Worm (Caenorhabditis elegans) whole organism, mixed stage, embryonic: ENCODE results near the gene chst-1.

ENCODE experiments used
- blmp-1 ChIP-seq: fragments of 150-350 bp; optimal IDR thresholded peaks from 2 replicates; lab custom pipeline; 2014; ENCODE audit warnings: missing biosample characterization, missing genetic modification characterization
- ceh-83 ChIP-seq: fragments of 200-800 bp; sonication (Bioruptor generic); optimal IDR thresholded peaks from 2 replicates; lab custom pipeline; 2018; ENCODE audit warnings: mild to moderate bottlenecking, missing genetic modification characterization, missing compliant biosample characterization
- mep-1 ChIP-seq: fragments of 150-350 bp; optimal IDR thresholded peaks from 2 replicates; lab custom pipeline; 2017; ENCODE audit warnings: missing biosample characterization, missing genetic modification reagents, missing genetic modification characterization, inconsistent platforms
- pha-4 ChIP-seq: fragments of 150-350 bp; optimal IDR thresholded peaks from 2 replicates; lab custom pipeline; 2018; ENCODE audit warnings: missing biosample characterization, missing genetic modification reagents, missing genetic modification characterization
- snpc-4 ChIP-seq: fragments of 150-350 bp; optimal IDR thresholded peaks from 2 replicates; lab custom pipeline; 2014; ENCODE audit warnings: missing biosample characterization, missing genetic modification characterization
- sptf-1 ChIP-seq: sonication (generic microtip); optimal IDR thresholded peaks from 2 replicates; lab custom pipeline; 2017; ENCODE audit warnings: mild to moderate bottlenecking, missing genetic modification characterization, moderate library complexity, missing compliant biosample characterization
- unc-62 ChIP-seq: fragments of 150-350 bp; optimal IDR thresholded peaks from 2 replicates; lab custom pipeline; 2014; ENCODE audit warnings: missing biosample characterization, missing genetic modification reagents, missing genetic modification characterization
- zip-8 ChIP-seq: fragments of 150-350 bp; optimal IDR thresholded peaks from 2 replicates; lab custom pipeline; 2014; ENCODE audit warnings: missing biosample characterization, missing genetic modification characterization
- ztf-11 ChIP-seq: fragments of 150-350 bp; optimal IDR thresholded peaks from 2 replicates; lab custom pipeline; 2014; ENCODE audit warnings: missing biosample characterization, missing genetic modification characterization

DNA sequence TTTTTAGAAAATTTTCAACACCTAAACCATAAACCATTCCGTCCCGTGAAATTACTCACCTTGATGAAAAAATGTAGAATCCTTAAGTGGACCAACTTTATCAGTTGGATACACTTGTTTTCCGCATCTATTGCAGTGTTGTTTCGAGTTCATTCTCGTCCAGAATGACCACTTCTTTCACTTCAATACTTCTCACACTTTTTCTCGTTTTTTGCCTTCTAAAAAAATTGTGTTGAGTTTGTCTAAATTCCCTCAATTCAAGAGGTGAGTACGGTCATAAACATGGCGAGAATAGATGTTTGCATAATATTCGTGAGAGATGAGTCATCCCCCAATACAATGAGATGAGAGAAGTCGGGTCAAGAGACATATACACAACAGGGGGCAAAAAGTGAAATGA, 14.2 kb downstream of the chst-1 start, which contains the start of gene ltd-1:
- TF ChIP-seq sptf-1 (no peak), zip-8 (no peak), unc-62 (GFP tag; lab: Kevin White, UChicago) (no peak), ceh-83 (GFP tag; lab: Kevin White, UChicago) (no peak), mep-1 (tag; lab: Kevin White, UChicago) (no peak), pha-4 (tag; lab: Kevin White, UChicago) (no peak), blmp-1 (no peak), ztf-11 (tag; lab: Kevin White, UChicago) (no peak), snpc-4 (no peak)
